Fruit fly (Drosophila melanogaster): ENCODE results near the gene Spindly.

Spindly gene

DNA sequence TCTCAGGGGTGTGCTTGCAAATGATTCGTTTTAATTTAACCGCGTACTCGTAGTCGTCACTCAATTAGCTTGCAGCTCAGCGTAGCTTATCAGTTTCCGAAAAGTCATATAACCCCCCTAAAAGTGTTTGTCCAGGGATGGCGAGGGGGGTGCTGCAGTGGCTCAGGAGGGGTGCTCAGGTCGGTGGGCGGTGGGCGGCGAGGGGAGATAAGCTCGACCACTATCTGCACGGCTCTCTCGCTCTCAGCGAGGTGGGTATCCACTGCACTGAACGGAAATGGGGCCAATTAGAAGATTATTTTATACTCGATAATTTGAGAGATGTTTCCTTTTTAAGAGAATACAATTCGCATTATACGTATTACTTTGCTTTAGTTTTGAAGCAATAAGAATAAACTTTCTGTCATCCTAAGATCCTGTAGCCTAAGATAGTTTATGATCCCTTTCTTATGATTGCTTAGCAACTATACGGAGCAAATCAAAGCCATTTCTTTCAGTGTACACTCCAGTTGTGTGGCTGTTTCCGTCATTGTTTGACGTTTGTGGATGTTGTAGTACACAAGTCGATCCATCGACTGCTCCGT, 43.1 kb upstream of the Spindly start (continued):
- peak; percentile 36 for TF ChIP-seq Mes4 (GFP tag; optimal IDR thresholded peaks at IDR 0.05)
- TF ChIP-seq CG10565 (GFP tag; optimal IDR thresholded peaks at IDR 0.05): no peak
- peak; percentile 46 for TF ChIP-seq Meics (GFP tag; optimal IDR thresholded peaks at IDR 0.05)
- TF ChIP-seq sob (GFP tag; IDR thresholded peaks at IDR 0.05): peak; percentile 78
- no peak for TF ChIP-seq mld (GFP tag; IDR thresholded peaks at IDR 0.05; ENCODE audit: partially characterized antibody)
- no peak for TF ChIP-seq CG11456 (GFP tag; IDR thresholded peaks at IDR 0.05)
- TF ChIP-seq CG10431 (GFP tag; optimal IDR thresholded peaks at IDR 0.05): no peak
- TF ChIP-seq schlank (tag; optimal IDR thresholded peaks at IDR 0.05): no peak
- peak; percentile 62; the same call in 1 of the 3 replicates for TF ChIP-seq ci (GFP tag; IDR thresholded peaks at IDR 0.05)
- no peak for TF ChIP-seq ro (GFP tag; IDR thresholded peaks at IDR 0.05)
- TF ChIP-seq CG17186 (GFP tag; optimal IDR thresholded peaks at IDR 0.05): no peak
- no peak for TF ChIP-seq lov (optimal IDR thresholded peaks at IDR 0.05)
- no peak for TF ChIP-seq lov (GFP tag; IDR thresholded peaks at IDR 0.05)
- peak; percentile 74 for TF ChIP-seq CG12219 (GFP tag; optimal IDR thresholded peaks at IDR 0.05)
- TF ChIP-seq CG33557 (GFP tag; optimal IDR thresholded peaks at IDR 0.05): peak; percentile 53
- TF ChIP-seq CG2116 (GFP tag; optimal IDR thresholded peaks at IDR 0.05): peak; percentile 19
- TF ChIP-seq CG6254 (GFP tag; optimal IDR thresholded peaks at IDR 0.05): peak; percentile 37
- peak; percentile 82 for TF ChIP-seq Ssrp (tag; optimal IDR thresholded peaks at IDR 0.05)
- TF ChIP-seq CG13624 (GFP tag; optimal IDR thresholded peaks at IDR 0.05): peak; percentile 4
- TF ChIP-seq CG18619 (GFP tag; optimal IDR thresholded peaks at IDR 0.05): peak; percentile 34
- TF ChIP-seq salm (tag; optimal IDR thresholded peaks at IDR 0.05): peak; percentile 31
- TF ChIP-seq MESR4 (GFP tag; optimal IDR thresholded peaks at IDR 0.05): no peak
- no peak for TF ChIP-seq lbe (GFP tag; optimal IDR thresholded peaks at IDR 0.05)
- TF ChIP-seq sisA (GFP tag; IDR thresholded peaks at IDR 0.05): peak; percentile 70
- TF ChIP-seq tin (GFP tag; optimal IDR thresholded peaks at IDR 0.05): peak; percentile 39
- no peak for TF ChIP-seq Tbp (GFP tag; optimal IDR thresholded peaks at IDR 0.05)
- TF ChIP-seq prd (optimal IDR thresholded peaks at IDR 0.05): no peak
- peak; percentile 73 for TF ChIP-seq prd (GFP tag; IDR thresholded peaks at IDR 0.05)
- TF ChIP-seq CG7928 (GFP tag; optimal IDR thresholded peaks at IDR 0.05): no peak
- TF ChIP-seq unc-4 (GFP tag; IDR thresholded peaks at IDR 0.05; ENCODE audit: partially characterized antibody): no peak
- no peak for TF ChIP-seq pan (optimal IDR thresholded peaks at IDR 0.05)
- no peak for TF ChIP-seq pan (GFP tag; optimal IDR thresholded peaks at IDR 0.05 in 1 of 2, IDR thresholded peaks at IDR 0.05 in 1 of 2)
- TF ChIP-seq az2 (GFP tag; optimal IDR thresholded peaks at IDR 0.05): peak; percentile 63
- no peak for TF ChIP-seq Drgx (GFP tag; IDR thresholded peaks at IDR 0.05)
- no peak for TF ChIP-seq br (optimal IDR thresholded peaks at IDR 0.05)
- TF ChIP-seq Dref (GFP tag; IDR thresholded peaks at IDR 0.05): no peak
- peak; percentile 74 for TF ChIP-seq PHDP (tag; optimal IDR thresholded peaks at IDR 0.05)
- peak; percentile 72 for TF ChIP-seq fd96Cb (tag; optimal IDR thresholded peaks at IDR 0.05)
- TF ChIP-seq HLH3B (GFP tag; IDR thresholded peaks at IDR 0.05): peak; percentile 66; the same call in 1 of the 2 replicates
- TF ChIP-seq CG31224 (GFP tag; IDR thresholded peaks at IDR 0.05): no peak
- TF ChIP-seq kay (GFP tag; optimal IDR thresholded peaks at IDR 0.05): no peak
- no peak for TF ChIP-seq CG9932 (GFP tag; IDR thresholded peaks at IDR 0.05)
- no peak for TF ChIP-seq CG3163 (GFP tag; optimal IDR thresholded peaks at IDR 0.05)
- peak; percentile 58 for TF ChIP-seq bcd (GFP tag; optimal IDR thresholded peaks at IDR 0.05)
- peak; percentile 28 for TF ChIP-seq her (GFP tag; optimal IDR thresholded peaks at IDR 0.05)
- no peak for TF ChIP-seq mirr (GFP tag; optimal IDR thresholded peaks at IDR 0.05)
- TF ChIP-seq ap (GFP tag; IDR thresholded peaks at IDR 0.05): no peak
- TF ChIP-seq dpn (GFP tag; optimal IDR thresholded peaks at IDR 0.05): peak; percentile 50 to 52
- peak; percentile 45 for TF ChIP-seq CG15601 (tag; optimal IDR thresholded peaks at IDR 0.05)
- TF ChIP-seq grn (GFP tag; optimal IDR thresholded peaks at IDR 0.05): no peak
- no peak for TF ChIP-seq CG15514 (GFP tag; optimal IDR thresholded peaks at IDR 0.05)
- no peak for TF ChIP-seq Poxn (GFP tag; IDR thresholded peaks at IDR 0.05)
- no peak for TF ChIP-seq CTCF (GFP tag; optimal IDR thresholded peaks at IDR 0.05)

Data from whole organism, embryonic.